Fruit fly (Drosophila melanogaster) whole organism, pupa: Measurements from ENCODE around the gene Dlip2.

Experiments used
- CG14655 ChIP-seq: fragments of 200-800 bp; sonication (Bioruptor generic); optimal IDR thresholded peaks from 3 replicates; lab custom pipeline; 2017; ENCODE audit warnings: mild to moderate bottlenecking, missing biosample characterization, missing genetic modification reagents, missing genetic modification characterization
- CG17806 ChIP-seq: fragments of 200-800 bp; sonication (Bioruptor generic); optimal IDR thresholded peaks from 2 replicates; lab custom pipeline; 2018; ENCODE audit warnings: missing biosample characterization, mild to moderate bottlenecking, missing genetic modification characterization, moderate library complexity
- CG9948 ChIP-seq: fragments of 200-800 bp; sonication (Bioruptor generic); optimal IDR thresholded peaks from 2 replicates; lab custom pipeline; 2018; ENCODE audit warnings: missing biosample characterization, mild to moderate bottlenecking, missing genetic modification characterization, moderate library complexity
- D1 ChIP-seq: fragments of 200-800 bp; sonication (Bioruptor generic); optimal IDR thresholded peaks from 2 replicates; lab custom pipeline; 2018; ENCODE audit warnings: missing biosample characterization, mild to moderate bottlenecking, missing genetic modification characterization, moderate library complexity
- EcR ChIP-seq: fragments of 200-800 bp; sonication (Bioruptor generic); optimal IDR thresholded peaks from 3 replicates; lab custom pipeline; 2019; ENCODE audit warnings: missing biosample characterization, missing genetic modification characterization, mild to moderate bottlenecking, moderate library complexity, missing genetic modification reagents
- Ets98B ChIP-seq: fragments of 200-800 bp; sonication (Bioruptor generic); IDR thresholded peaks from 2 replicates; pipeline ENCODE4 v1.3.6; 2022; ENCODE audit warnings: missing biosample characterization, missing genetic modification characterization
- Pif1A ChIP-seq: fragments of 200-800 bp; sonication (Bioruptor generic); optimal IDR thresholded peaks from 3 replicates; lab custom pipeline; 2016; ENCODE audit warnings: missing biosample characterization, missing genetic modification characterization
- rn ChIP-seq: fragments of 200-800 bp; sonication (Bioruptor generic); IDR thresholded peaks from 2 replicates; pipeline ENCODE4 v1.3.6; 2022; ENCODE audit warnings: missing biosample characterization, missing genetic modification characterization

DNA sequence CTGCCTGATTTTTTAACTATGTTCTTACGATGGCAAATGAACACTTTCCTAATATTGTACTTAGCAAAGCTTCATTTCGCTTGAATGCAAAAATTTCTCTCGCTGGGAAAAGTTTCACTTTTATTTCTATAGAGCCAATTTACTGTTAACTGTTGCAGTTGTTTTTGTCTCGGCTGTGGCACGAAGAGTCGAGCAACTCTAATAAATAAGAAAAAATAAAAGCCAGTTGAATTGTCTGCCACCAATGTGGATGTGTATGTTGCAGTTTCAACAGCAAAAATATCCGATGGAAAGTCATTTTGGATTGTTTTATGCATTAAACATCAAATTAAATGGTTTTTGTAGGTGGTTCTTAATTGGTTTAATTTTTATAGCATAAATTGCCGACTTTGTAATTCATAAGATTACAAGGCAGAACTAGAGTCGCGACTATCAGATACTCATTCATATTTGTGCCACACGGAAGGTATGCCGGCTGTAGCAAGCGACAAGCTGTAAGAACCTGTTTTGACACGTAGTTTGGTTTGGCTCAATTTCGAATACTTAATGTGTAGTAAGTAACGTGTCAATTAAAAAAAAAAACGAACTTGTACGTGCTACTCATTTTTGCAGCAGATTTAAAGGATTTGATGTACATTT lies 20.7 kb upstream of the Dlip2 start:
- TF ChIP-seq CG9948 (tag; lab: Kevin White, UChicago), result no peak
- no peak for TF ChIP-seq EcR (GFP tag; lab: Kevin White, UChicago)
- TF ChIP-seq Ets98B (GFP tag; lab: Robert Waterston, UW), result no peak
- TF ChIP-seq CG17806 (tag; lab: Kevin White, UChicago), result no peak
- no peak for TF ChIP-seq rn (GFP tag; lab: Robert Waterston, UW)
- TF ChIP-seq D1, result no peak
- TF ChIP-seq CG14655 (GFP tag; lab: Kevin White, UChicago), result no peak
- no peak for TF ChIP-seq Pif1A (GFP tag; lab: Kevin White, UChicago)
